Fruit fly (Drosophila melanogaster) whole organism, prepupa: ENCODE data around the gene dpr19.

Source experiments
- CG3919 ChIP-seq: fragments of 200-800 bp; sonication (Bioruptor generic); optimal IDR thresholded peaks from 3 replicates; lab custom pipeline; 2016; ENCODE audit warnings: missing biosample characterization, missing genetic modification characterization
- CG6808 ChIP-seq: fragments of 200-800 bp; sonication (Bioruptor generic); optimal IDR thresholded peaks from 3 replicates; lab custom pipeline; 2017; ENCODE audit warnings: missing biosample characterization, missing genetic modification characterization, mild to moderate bottlenecking, moderate library complexity, missing genetic modification reagents
- Sox102F ChIP-seq: fragments of 200-800 bp; sonication (Bioruptor generic); optimal IDR thresholded peaks from 2 replicates; lab custom pipeline; 2016; ENCODE audit warnings: missing biosample characterization, mild to moderate bottlenecking, missing genetic modification characterization
- achi ChIP-seq: fragments of 200-800 bp; sonication (Bioruptor generic); optimal IDR thresholded peaks from 3 replicates; lab custom pipeline; 2016; ENCODE audit warnings: missing biosample characterization, missing genetic modification characterization
- esn ChIP-seq: fragments of 200-800 bp; sonication (Bioruptor generic); optimal IDR thresholded peaks from 2 replicates; lab custom pipeline; 2016; ENCODE audit warnings: missing biosample characterization, mild to moderate bottlenecking, missing genetic modification characterization, moderate library complexity
- fd59A ChIP-seq: fragments of 200-800 bp; sonication (Bioruptor generic); optimal IDR thresholded peaks from 2 replicates; lab custom pipeline; 2017; ENCODE audit warnings: missing biosample characterization, mild to moderate bottlenecking, missing genetic modification characterization, missing genetic modification reagents
- ss ChIP-seq, 2 experiments: fragments of 200-800 bp; sonication (Bioruptor generic); optimal IDR thresholded peaks; 2 replicates in 1 of 2; 3 replicates in 1 of 2; lab custom pipeline; 2017 to 2018; ENCODE audit warnings: mild to moderate bottlenecking in 2 of 2, missing biosample characterization in 2 of 2, missing genetic modification characterization in 2 of 2, moderate library complexity in 1 of 2
- topi ChIP-seq: fragments of 200-800 bp; sonication (Bioruptor generic); optimal IDR thresholded peaks from 3 replicates; lab custom pipeline; 2016; ENCODE audit warnings: missing biosample characterization, missing genetic modification characterization

DNA sequence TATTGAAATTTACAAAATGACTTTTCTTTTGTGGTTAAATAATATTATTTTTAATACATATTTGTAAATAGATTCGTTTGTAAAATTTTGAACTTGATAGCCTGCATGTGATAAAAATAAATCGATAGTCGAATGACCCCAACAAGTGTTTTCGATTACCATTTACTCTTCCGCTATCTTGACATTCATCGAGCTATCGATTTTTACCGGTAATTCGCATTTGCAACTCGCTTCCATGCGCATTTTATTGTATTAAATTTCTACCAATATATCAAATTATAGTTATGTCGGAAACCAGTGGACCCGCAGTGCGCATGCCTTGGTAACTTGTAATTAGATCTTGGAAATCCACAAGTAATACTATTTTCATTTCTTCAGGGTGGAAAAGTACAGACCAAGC is 43.0 kb downstream of the dpr19 start, which contains the start of gene RfC3:
- TF ChIP-seq fd59A (GFP tag; lab: Kevin White, UChicago), result no peak
- TF ChIP-seq CG6808, result no peak
- TF ChIP-seq topi (GFP tag; lab: Kevin White, UChicago), result no peak
- TF ChIP-seq CG3919 (GFP tag; lab: Kevin White, UChicago), result no peak
- no peak for TF ChIP-seq achi (GFP tag; lab: Kevin White, UChicago)
- TF ChIP-seq esn (GFP tag; lab: Kevin White, UChicago), result no peak
- no peak for TF ChIP-seq Sox102F (GFP tag; lab: Kevin White, UChicago)
- no peak for TF ChIP-seq ss (GFP tag; optimal IDR thresholded peaks at IDR 0.05; lab: Kevin White, UChicago)
